Worm (Caenorhabditis elegans) whole organism, L1 larva: ENCODE results near the gene C10C6.7.

Experiments
- C16A3.4 ChIP-seq: fragments of 150-350 bp; optimal IDR thresholded peaks from 2 replicates; lab custom pipeline; 2014; ENCODE audit warnings: missing biosample characterization, missing genetic modification characterization
- Y116A8C.19 ChIP-seq: sonication (generic microtip); optimal IDR thresholded peaks from 2 replicates; lab custom pipeline; 2016; ENCODE audit warnings: missing compliant biosample characterization, missing genetic modification characterization, borderline replicate concordance
- alr-1 ChIP-seq: fragments of 200-800 bp; sonication (Bioruptor generic); optimal IDR thresholded peaks from 2 replicates; lab custom pipeline; 2018; ENCODE audit warnings: borderline replicate concordance, mild to moderate bottlenecking, missing genetic modification characterization, missing compliant biosample characterization
- blmp-1 ChIP-seq: fragments of 150-350 bp; optimal IDR thresholded peaks from 2 replicates; lab custom pipeline; 2014; ENCODE audit warnings: missing biosample characterization, missing genetic modification characterization
- ceh-63 ChIP-seq: fragments of 200-800 bp; sonication (Bioruptor generic); optimal IDR thresholded peaks from 2 replicates; lab custom pipeline; 2018; ENCODE audit warnings: mild to moderate bottlenecking, missing genetic modification characterization, missing compliant biosample characterization
- ceh-8 ChIP-seq: fragments of 200-800 bp; sonication (Bioruptor generic); optimal IDR thresholded peaks from 2 replicates; lab custom pipeline; 2018; ENCODE audit warnings: mild to moderate bottlenecking, missing genetic modification characterization, moderate library complexity, missing compliant biosample characterization
- ceh-88 ChIP-seq: fragments of 200-800 bp; sonication (Bioruptor generic); IDR thresholded peaks from 2 replicates; pipeline ENCODE4 v1.3.6; 2022; ENCODE audit warnings: missing genetic modification characterization, missing compliant biosample characterization
- dsc-1 ChIP-seq: sonication (generic microtip); optimal IDR thresholded peaks from 2 replicates; lab custom pipeline; 2016; ENCODE audit warnings: mild to moderate bottlenecking, missing genetic modification characterization, missing compliant biosample characterization
- efl-1 ChIP-seq, 4 experiments: fragments of 150-350 bp; optimal IDR thresholded peaks in 3 of 4; peaks in 1 of 4; 1 replicate in 1 of 4; 2 replicates in 3 of 4; lab custom pipeline; 2014; ENCODE audit warnings: missing biosample characterization in 2 of 4, missing genetic modification characterization in 2 of 4, missing genetic modification reagents in 2 of 4
- egl-13 ChIP-seq: sonication (generic microtip); optimal IDR thresholded peaks from 2 replicates; lab custom pipeline; 2016; ENCODE audit warnings: missing genotype, missing genetic modification reagents, missing genetic modification characterization, missing compliant biosample characterization
- elt-2 ChIP-seq: sonication (generic microtip); optimal IDR thresholded peaks from 2 replicates; lab custom pipeline; 2016; ENCODE audit warnings: missing genetic modification characterization, mild to moderate bottlenecking, inconsistent platforms, missing compliant biosample characterization, missing genetic modification reagents
- elt-3 ChIP-seq, 6 experiments: fragments of 150-350 bp in 1 of 6; sonication (generic microtip); optimal IDR thresholded peaks; 2 replicates each; lab custom pipeline; 2017 to 2018; ENCODE audit warnings: missing biosample characterization in 6 of 6, missing genetic modification characterization in 6 of 6, inconsistent platforms in 1 of 6
- ets-5 ChIP-seq: fragments of 200-800 bp; sonication (Bioruptor generic); IDR thresholded peaks from 2 replicates; pipeline ENCODE4 v1.3.6; 2022; ENCODE audit warnings: missing genetic modification characterization, missing compliant biosample characterization
- fkh-10 ChIP-seq: sonication (generic microtip); optimal IDR thresholded peaks from 2 replicates; lab custom pipeline; 2017; ENCODE audit warnings: missing biosample characterization, missing genetic modification reagents, missing genetic modification characterization
- fkh-4 ChIP-seq: sonication (generic microtip); optimal IDR thresholded peaks from 2 replicates; lab custom pipeline; 2016; ENCODE audit warnings: missing compliant biosample characterization, missing genetic modification characterization, borderline replicate concordance
- fos-1 ChIP-seq: fragments of 150-350 bp; optimal IDR thresholded peaks from 2 replicates; lab custom pipeline; 2014; ENCODE audit warnings: missing biosample characterization, missing genetic modification characterization
- hlh-17 ChIP-seq: fragments of 200-800 bp; sonication (Bioruptor generic); optimal IDR thresholded peaks from 2 replicates; lab custom pipeline; 2018; ENCODE audit warnings: missing genetic modification characterization, mild to moderate bottlenecking, missing compliant biosample characterization, moderate library complexity, borderline replicate concordance
- hpl-2 ChIP-seq: fragments of 150-350 bp; optimal IDR thresholded peaks from 2 replicates; lab custom pipeline; 2014; ENCODE audit warnings: missing biosample characterization, missing genetic modification reagents, missing genetic modification characterization
- irx-1 ChIP-seq: sonication (generic microtip); optimal IDR thresholded peaks from 2 replicates; lab custom pipeline; 2016; ENCODE audit warnings: missing genetic modification characterization, missing compliant biosample characterization
- isw-1 ChIP-seq: fragments of 200-800 bp; sonication (Bioruptor generic); IDR thresholded peaks from 2 replicates; pipeline ENCODE4 v1.3.6; 2022; ENCODE audit warnings: missing genetic modification characterization, missing compliant biosample characterization
- lin-13 ChIP-seq: fragments of 150-350 bp; optimal IDR thresholded peaks from 2 replicates; lab custom pipeline; 2014; ENCODE audit warnings: missing biosample characterization, missing genetic modification reagents, missing genetic modification characterization
- lin-15B ChIP-seq: fragments of 150-350 bp; sonication (generic microtip); optimal IDR thresholded peaks from 3 replicates; lab custom pipeline; 2014; ENCODE audit warnings: missing biosample characterization, missing genetic modification characterization
- lin-35 ChIP-seq, 2 experiments: fragments of 150-350 bp; optimal IDR thresholded peaks; 2 replicates each; lab custom pipeline; 2014; ENCODE audit warnings: missing biosample characterization in 2 of 2, missing genetic modification characterization in 2 of 2, missing genetic modification reagents in 2 of 2
- lin-39 ChIP-seq: fragments of 150-350 bp; optimal IDR thresholded peaks from 2 replicates; lab custom pipeline; 2014; ENCODE audit warnings: missing biosample characterization, missing genetic modification reagents, missing genetic modification characterization
- lsy-2 ChIP-seq, 2 experiments: fragments of 150-350 bp; optimal IDR thresholded peaks; 2 replicates each; lab custom pipeline; 2014; ENCODE audit warnings: missing biosample characterization in 2 of 2, missing genetic modification characterization in 2 of 2
- mdl-1 ChIP-seq, 2 experiments: fragments of 150-350 bp; optimal IDR thresholded peaks; 2 replicates each; lab custom pipeline; 2014 to 2017; ENCODE audit warnings: missing biosample characterization in 2 of 2, missing genetic modification characterization in 2 of 2, inconsistent platforms in 1 of 2
- mef-2 ChIP-seq: fragments of 150-350 bp; optimal IDR thresholded peaks from 2 replicates; lab custom pipeline; 2014; ENCODE audit warnings: missing biosample characterization, missing genetic modification characterization
- mep-1 ChIP-seq: fragments of 150-350 bp; optimal IDR thresholded peaks from 2 replicates; lab custom pipeline; 2014; ENCODE audit warnings: missing biosample characterization, missing genetic modification characterization
- nhr-12 ChIP-seq: sonication (generic microtip); optimal IDR thresholded peaks from 2 replicates; lab custom pipeline; 2017; ENCODE audit warnings: missing biosample characterization, missing genetic modification characterization
- nhr-20 ChIP-seq: sonication (generic microtip); optimal IDR thresholded peaks from 2 replicates; lab custom pipeline; 2016; ENCODE audit warnings: mild to moderate bottlenecking, missing genetic modification characterization, missing compliant biosample characterization
- nhr-237 ChIP-seq: fragments of 150-350 bp; optimal IDR thresholded peaks from 2 replicates; lab custom pipeline; 2014; ENCODE audit warnings: missing biosample characterization, missing genetic modification characterization
- nhr-76 ChIP-seq: sonication (generic microtip); optimal IDR thresholded peaks from 2 replicates; lab custom pipeline; 2017; ENCODE audit warnings: missing biosample characterization, missing genetic modification characterization
- nhr-84 ChIP-seq: sonication (generic microtip); optimal IDR thresholded peaks from 2 replicates; lab custom pipeline; 2017; ENCODE audit warnings: missing biosample characterization, missing genetic modification characterization
- nhr-90 ChIP-seq: sonication (generic microtip); optimal IDR thresholded peaks from 2 replicates; lab custom pipeline; 2016; ENCODE audit warnings: mild to moderate bottlenecking, missing genetic modification characterization, missing compliant biosample characterization; ENCODE audit not compliant: poor library complexity
- pag-3 ChIP-seq: sonication (generic microtip); optimal IDR thresholded peaks from 2 replicates; lab custom pipeline; 2017; ENCODE audit warnings: missing genetic modification characterization, mild to moderate bottlenecking, missing compliant biosample characterization, antibody characterized with exemption, borderline replicate concordance; ENCODE audit not compliant: insufficient read depth
- pax-3 ChIP-seq: fragments of 200-800 bp; sonication (Bioruptor generic); optimal IDR thresholded peaks from 2 replicates; lab custom pipeline; 2018; ENCODE audit warnings: mild to moderate bottlenecking, missing genetic modification characterization, moderate library complexity, missing compliant biosample characterization
- pqm-1 ChIP-seq: sonication (generic microtip); optimal IDR thresholded peaks from 3 replicates; lab custom pipeline; 2017; ENCODE audit warnings: missing biosample characterization, missing genetic modification characterization
- rnt-1 ChIP-seq: sonication (generic microtip); optimal IDR thresholded peaks from 2 replicates; lab custom pipeline; 2016; ENCODE audit warnings: mild to moderate bottlenecking, missing genetic modification characterization, moderate library complexity, missing compliant biosample characterization
- skn-1 ChIP-seq: fragments of 150-350 bp; optimal IDR thresholded peaks from 2 replicates; lab custom pipeline; 2014; ENCODE audit warnings: missing biosample characterization, missing genetic modification characterization
- sox-4 ChIP-seq: sonication (generic microtip); optimal IDR thresholded peaks from 2 replicates; lab custom pipeline; 2016; ENCODE audit warnings: missing genetic modification characterization, missing compliant biosample characterization
- sptf-1 ChIP-seq: fragments of 150-350 bp; optimal IDR thresholded peaks from 2 replicates; lab custom pipeline; 2014; ENCODE audit warnings: missing biosample characterization, missing genetic modification characterization
- sup-37 ChIP-seq: fragments of 200-800 bp; sonication (Bioruptor generic); optimal IDR thresholded peaks from 2 replicates; lab custom pipeline; 2018; ENCODE audit warnings: mild to moderate bottlenecking, missing genetic modification characterization, missing compliant biosample characterization
- swsn-7 ChIP-seq: sonication (generic microtip); optimal IDR thresholded peaks from 2 replicates; lab custom pipeline; 2016; ENCODE audit warnings: missing genetic modification characterization, missing compliant biosample characterization
- tbx-2 ChIP-seq: sonication (generic microtip); optimal IDR thresholded peaks from 2 replicates; lab custom pipeline; 2016; ENCODE audit warnings: missing genetic modification characterization, missing compliant biosample characterization
- unc-130 ChIP-seq: fragments of 150-350 bp; optimal IDR thresholded peaks from 2 replicates; lab custom pipeline; 2017; ENCODE audit warnings: missing biosample characterization, missing genetic modification characterization, inconsistent platforms
- unc-86 ChIP-seq: sonication (generic microtip); optimal IDR thresholded peaks from 2 replicates; lab custom pipeline; 2016; ENCODE audit warnings: missing genetic modification characterization, missing compliant biosample characterization
- vab-15 ChIP-seq: sonication (generic microtip); optimal IDR thresholded peaks from 2 replicates; lab custom pipeline; 2017; ENCODE audit warnings: missing genotype, mild to moderate bottlenecking, missing genetic modification characterization, missing compliant biosample characterization
- xbp-1 ChIP-seq: sonication (generic microtip); optimal IDR thresholded peaks from 2 replicates; lab custom pipeline; 2016; ENCODE audit warnings: missing genetic modification characterization, missing compliant biosample characterization
- zip-4 ChIP-seq: fragments of 200-800 bp; sonication (Bioruptor generic); optimal IDR thresholded peaks from 2 replicates; lab custom pipeline; 2018; ENCODE audit warnings: mild to moderate bottlenecking, missing genetic modification characterization, moderate library complexity, missing compliant biosample characterization
- ztf-11 ChIP-seq, 2 experiments: sonication (generic microtip); optimal IDR thresholded peaks; 2 replicates each; lab custom pipeline; 2016 to 2017; ENCODE audit warnings: missing genetic modification characterization in 2 of 2, missing biosample characterization in 1 of 2, missing compliant biosample characterization in 1 of 2

C10C6.7 gene

ce11 chrIV:11434575-11434974, 32.7 kb downstream of the C10C6.7 start:
- no peak for TF ChIP-seq lin-13 (GFP tag; lab: Kevin White, UChicago)
- TF ChIP-seq pax-3: no peak
- no peak for TF ChIP-seq zip-4
- TF ChIP-seq lin-35 (GFP tag; optimal IDR thresholded peaks at IDR 0.05; lab: Kevin White, UChicago): no peak
- peak; percentile 8 for TF ChIP-seq blmp-1 (tag; lab: Kevin White, UChicago)
- no peak for TF ChIP-seq efl-1 (optimal IDR thresholded peaks at IDR 0.05; lab: Kevin White, UChicago)
- TF ChIP-seq efl-1 (GFP tag; optimal IDR thresholded peaks at IDR 0.05 in 1 of 2; lab: Kevin White, UChicago): peak in 1 of 2 experiments; percentile 20
- no peak for TF ChIP-seq pag-3 (tag; lab: Kevin White, UChicago)
- no peak for TF ChIP-seq skn-1 (tag; lab: Kevin White, UChicago)

ce11 chrIV:11433709-11434108, 33.6 kb downstream of the C10C6.7 start:
- peak; percentile 17 for TF ChIP-seq sup-37 (GFP tag; lab: Kevin White, UChicago)
- peak; percentile 44 for TF ChIP-seq nhr-90 (tag; lab: Kevin White, UChicago)
- TF ChIP-seq fos-1: peak; percentile 21
- no peak for TF ChIP-seq fkh-4
- peak; percentile 57 for TF ChIP-seq fkh-10 (GFP tag; lab: Kevin White, UChicago)
- no peak for TF ChIP-seq ceh-63 (GFP tag; lab: Kevin White, UChicago)
- TF ChIP-seq mep-1: peak; percentile 88
- TF ChIP-seq tbx-2: peak; percentile 71
- TF ChIP-seq mef-2 (tag; lab: Kevin White, UChicago): peak; percentile 13
- TF ChIP-seq C16A3.4 (tag; lab: Kevin White, UChicago): peak; percentile 38
- no peak for TF ChIP-seq nhr-84 (tag; lab: Kevin White, UChicago)
- no peak for TF ChIP-seq alr-1 (tag; lab: Kevin White, UChicago)
- no peak for TF ChIP-seq sptf-1 (tag; lab: Kevin White, UChicago)
- no peak for TF ChIP-seq vab-15 (tag; lab: Kevin White, UChicago)
- TF ChIP-seq irx-1 (tag; lab: Kevin White, UChicago): peak; percentile 58
- peak; percentile 73 for TF ChIP-seq nhr-20 (tag; lab: Kevin White, UChicago)
- peak; percentile 27 for TF ChIP-seq ceh-8 (GFP tag; lab: Kevin White, UChicago)
- peak; percentile 74 for TF ChIP-seq dsc-1
- TF ChIP-seq hlh-17 (GFP tag; lab: Kevin White, UChicago): no peak
- no peak for TF ChIP-seq sox-4 (tag; lab: Kevin White, UChicago)
- TF ChIP-seq pqm-1 (tag; lab: Kevin White, UChicago): no peak
- TF ChIP-seq unc-130 (tag; lab: Kevin White, UChicago): peak; percentile 45
- no peak for TF ChIP-seq elt-2 (tag; lab: Kevin White, UChicago)
- TF ChIP-seq ets-5: no peak
- peak; percentile 87 for TF ChIP-seq rnt-1 (tag; lab: Kevin White, UChicago)
- peak in 1 of 2 experiments; percentile 43 for TF ChIP-seq mdl-1 (tag; optimal IDR thresholded peaks at IDR 0.05; lab: Kevin White, UChicago)
- TF ChIP-seq ztf-11 (tag; optimal IDR thresholded peaks at IDR 0.05; lab: Kevin White, UChicago): no peak
- peak; percentile 45 for TF ChIP-seq lin-13 (GFP tag; lab: Kevin White, UChicago)
- no peak for TF ChIP-seq Y116A8C.19 (tag; lab: Kevin White, UChicago)
- peak; percentile 72 for TF ChIP-seq efl-1 (optimal IDR thresholded peaks at IDR 0.05; lab: Kevin White, UChicago)
- TF ChIP-seq efl-1 (GFP tag; optimal IDR thresholded peaks at IDR 0.05 in 1 of 2; lab: Kevin White, UChicago): peak; percentile 28 to 72
- TF ChIP-seq hpl-2 (GFP tag; lab: Kevin White, UChicago): no peak
- peak; percentile 57 for TF ChIP-seq unc-86 (tag; lab: Kevin White, UChicago)
- TF ChIP-seq nhr-237: peak; percentile 19
- no peak for TF ChIP-seq lin-39 (tag; lab: Kevin White, UChicago)
- TF ChIP-seq isw-1: peak; percentile 52
- peak; percentile 78 for TF ChIP-seq swsn-7 (tag; lab: Kevin White, UChicago)
- no peak for TF ChIP-seq nhr-12 (tag; lab: Kevin White, UChicago)
- TF ChIP-seq egl-13 (tag; lab: Kevin White, UChicago): peak; percentile 42
- TF ChIP-seq nhr-76 (tag; lab: Kevin White, UChicago): no peak
- peak; percentile 1 for TF ChIP-seq lin-15B (tag; lab: Kevin White, UChicago)
- TF ChIP-seq ceh-88 (GFP tag; lab: Robert Waterston, UW): no peak
- TF ChIP-seq elt-3 (tag; optimal IDR thresholded peaks at IDR 0.05; lab: Kevin White, UChicago): peak in 1 of 6 experiments; percentile 37
- TF ChIP-seq lsy-2 (tag; optimal IDR thresholded peaks at IDR 0.05; lab: Kevin White, UChicago): peak; percentile 76 to 84
- TF ChIP-seq xbp-1 (tag; lab: Kevin White, UChicago): peak; percentile 65
